Worm (Caenorhabditis elegans): ENCODE measurements around the gene F43C11.16.

DNA sequence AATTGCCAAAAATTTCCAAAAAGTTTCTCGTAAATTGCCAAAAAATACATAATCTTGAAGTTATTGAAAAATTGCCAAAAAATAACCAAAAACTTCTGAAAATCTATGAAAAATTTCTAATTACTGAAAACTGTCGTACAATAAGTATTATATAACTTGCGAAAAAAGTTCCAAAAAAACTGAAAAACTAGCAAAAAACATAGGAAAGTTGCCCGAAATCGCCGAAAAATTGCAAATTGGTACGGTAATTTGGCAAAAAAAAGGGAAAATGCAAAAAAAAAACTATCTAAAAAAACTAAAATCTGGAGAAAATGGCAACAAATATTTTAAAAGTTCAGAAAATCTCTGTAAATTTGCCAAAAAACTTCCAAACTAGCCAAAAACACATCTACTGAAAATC, 18.4 kb downstream of the F43C11.16 start, which contains the start of gene enri-1:
- TF ChIP-seq ztf-4 (tag; optimal IDR thresholded peaks at IDR 0.05), result no peak
- TF ChIP-seq unc-62 (GFP tag; optimal IDR thresholded peaks at IDR 0.05), result no peak
- TF ChIP-seq fkh-10 (GFP tag; optimal IDR thresholded peaks at IDR 0.05), result no peak
- no peak for TF ChIP-seq nhr-77 (tag; optimal IDR thresholded peaks at IDR 0.05)
- TF ChIP-seq unc-39 (tag; optimal IDR thresholded peaks at IDR 0.05), result no peak
- no peak for TF ChIP-seq ceh-82 (tag; optimal IDR thresholded peaks at IDR 0.05)
- no peak for TF ChIP-seq nhr-237 (tag; optimal IDR thresholded peaks at IDR 0.05)
- no peak for TF ChIP-seq pha-4 (tag; optimal IDR thresholded peaks at IDR 0.05)
- TF ChIP-seq tbx-2 (tag; optimal IDR thresholded peaks at IDR 0.05), result no peak
- TF ChIP-seq ztf-11 (tag; optimal IDR thresholded peaks at IDR 0.05), result no peak
- no peak for TF ChIP-seq pqm-1 (tag; optimal IDR thresholded peaks at IDR 0.05)
- no peak for TF ChIP-seq fos-1 (tag; optimal IDR thresholded peaks at IDR 0.05)
- TF ChIP-seq sea-2 (GFP tag; optimal IDR thresholded peaks at IDR 0.05), result no peak
- no peak for TF ChIP-seq elt-1 (tag; optimal IDR thresholded peaks at IDR 0.05)

All from whole organism, L3 larva.